Worm (Caenorhabditis elegans): ENCODE data around the gene pigx-1.

DNA sequence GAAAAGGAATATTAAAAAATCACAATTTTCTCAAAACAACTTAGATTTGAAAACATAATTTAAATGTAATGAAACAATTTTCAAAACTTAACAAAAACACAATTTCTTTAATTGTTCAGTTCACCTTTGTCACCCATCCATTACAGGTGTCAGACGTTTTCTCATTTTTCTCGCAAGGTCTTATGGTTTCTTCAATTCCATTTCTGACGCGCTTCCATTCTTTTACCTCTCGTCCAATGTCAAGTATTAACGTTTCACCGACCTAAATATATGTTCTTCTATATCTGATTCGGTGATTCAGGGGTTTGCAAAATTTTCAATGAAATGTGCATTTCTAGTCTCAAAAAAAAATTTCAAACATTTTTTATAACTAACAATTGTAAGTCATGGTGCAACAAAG is 26.7 kb upstream of the pigx-1 start:
- no peak for TF ChIP-seq ztf-11 (tag; optimal IDR thresholded peaks at IDR 0.05)
- TF ChIP-seq pha-4 (tag; optimal IDR thresholded peaks at IDR 0.05) = no peak
- no peak for TF ChIP-seq zip-8 (tag; optimal IDR thresholded peaks at IDR 0.05)
- TF ChIP-seq nhr-76 (tag; optimal IDR thresholded peaks at IDR 0.05) = no peak
- no peak for TF ChIP-seq nhr-12 (tag; optimal IDR thresholded peaks at IDR 0.05)
- TF ChIP-seq cnd-1 (tag; optimal IDR thresholded peaks at IDR 0.05) = no peak
- TF ChIP-seq blmp-1 (tag; optimal IDR thresholded peaks at IDR 0.05) = no peak
- no peak for TF ChIP-seq unc-62 (GFP tag; optimal IDR thresholded peaks at IDR 0.05)
